Worm (Caenorhabditis elegans): ENCODE measurements around the gene syf-2.

Gene syf-2

DNA sequence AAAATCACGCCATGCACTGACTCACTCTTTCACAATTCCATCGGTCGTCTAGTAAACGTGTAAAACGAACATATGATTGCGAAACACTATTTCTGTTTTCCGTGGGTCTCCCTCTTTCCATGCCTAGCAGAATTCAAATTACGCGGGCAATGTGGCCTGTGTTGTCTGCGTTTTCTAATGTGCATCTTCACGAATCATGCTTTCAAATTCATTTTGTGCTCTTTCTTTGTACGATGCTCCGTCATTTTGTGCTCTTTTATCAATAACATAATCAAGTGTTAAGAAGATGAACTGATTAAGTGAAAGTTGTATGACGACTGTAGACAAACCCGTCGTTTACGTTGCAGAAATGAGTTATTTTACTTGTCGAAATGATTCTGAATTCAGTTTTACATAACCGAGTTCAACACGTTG is 3.9 kb upstream of the syf-2 start:
- peak; percentile 10 for TF ChIP-seq ces-1 (GFP tag; optimal IDR thresholded peaks at IDR 0.05)
- TF ChIP-seq lin-32 (GFP tag; optimal IDR thresholded peaks at IDR 0.05): no peak

DNA sequence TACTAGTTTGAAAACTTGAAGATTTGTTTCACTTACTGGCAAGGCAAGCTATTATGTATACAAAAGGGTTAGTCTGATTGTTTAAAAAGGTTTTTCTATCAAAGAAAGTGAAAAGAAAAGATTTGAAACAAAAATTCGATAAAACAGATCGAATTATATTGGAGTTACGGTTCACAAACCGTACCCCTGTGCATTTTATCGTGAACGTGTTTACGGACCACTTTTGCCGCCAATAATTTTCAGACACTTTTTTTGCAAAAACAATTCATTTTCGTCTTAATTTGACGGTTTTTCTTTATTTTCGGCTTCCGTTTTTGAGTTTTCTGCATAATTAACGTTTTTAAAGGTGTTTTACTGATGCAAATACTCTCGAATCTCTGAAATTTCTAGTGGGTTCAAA is 3.4 kb upstream of the syf-2 start:
- no peak for TF ChIP-seq elt-3 (tag; optimal IDR thresholded peaks at IDR 0.05)
- no peak for TF ChIP-seq elt-1 (tag; optimal IDR thresholded peaks at IDR 0.05; ENCODE audit: borderline replicate concordance, insufficient read depth)
- TF ChIP-seq ceh-43 (GFP tag; optimal IDR thresholded peaks at IDR 0.05): no peak
- no peak for TF ChIP-seq sptf-1 (tag; optimal IDR thresholded peaks at IDR 0.05)
- no peak for TF ChIP-seq blmp-1 (tag; optimal IDR thresholded peaks at IDR 0.05)
- no peak for TF ChIP-seq ceh-39 (tag; optimal IDR thresholded peaks at IDR 0.05)
- TF ChIP-seq nhr-76 (tag; optimal IDR thresholded peaks at IDR 0.05): no peak
- no peak for TF ChIP-seq mls-2 (tag; optimal IDR thresholded peaks at IDR 0.05)
- no peak for TF ChIP-seq lin-32 (GFP tag; optimal IDR thresholded peaks at IDR 0.05)
- no peak for TF ChIP-seq flh-1 (GFP tag; optimal IDR thresholded peaks at IDR 0.05)
- no peak for TF ChIP-seq sem-2 (GFP tag; optimal IDR thresholded peaks at IDR 0.05)
- TF ChIP-seq pha-4 (tag; optimal IDR thresholded peaks at IDR 0.05): no peak
- TF ChIP-seq bed-3 (GFP tag; optimal IDR thresholded peaks at IDR 0.05): no peak
- no peak for TF ChIP-seq hlh-1 (tag; optimal IDR thresholded peaks at IDR 0.05)

DNA sequence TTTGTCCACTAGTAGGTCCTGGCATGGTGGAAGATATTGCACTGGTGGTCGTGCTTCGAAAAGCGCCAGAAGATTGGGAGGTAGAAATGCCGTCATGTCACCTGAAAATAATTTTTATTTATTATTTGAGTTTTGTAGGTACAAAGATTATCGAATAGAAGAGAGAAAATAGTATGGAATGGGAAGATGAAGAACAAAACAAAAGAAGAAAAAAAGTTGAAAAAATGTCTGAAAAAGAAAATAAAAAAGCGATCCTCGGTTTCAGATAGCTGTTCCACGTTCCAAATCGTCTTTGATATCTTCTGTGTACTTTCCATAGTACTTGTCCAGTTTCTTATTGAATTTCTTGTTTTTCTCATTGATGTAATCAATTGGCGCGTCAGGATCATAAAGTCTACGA is 860 bp downstream of the syf-2 start, which contains the start of gene rnp-7:
Gene rnp-7, minus strand, starts transcription at position 101 of the 400 bp plus-strand sequence.
- TF ChIP-seq ham-2 (GFP tag; optimal IDR thresholded peaks at IDR 0.05): no peak
- TF ChIP-seq mep-1 (tag; optimal IDR thresholded peaks at IDR 0.05): no peak
- no peak for TF ChIP-seq nhr-237 (tag; optimal IDR thresholded peaks at IDR 0.05)
- no peak for TF ChIP-seq drap-1 (GFP tag; optimal IDR thresholded peaks at IDR 0.05)
- TF ChIP-seq hlh-1 (tag; optimal IDR thresholded peaks at IDR 0.05): no peak

DNA sequence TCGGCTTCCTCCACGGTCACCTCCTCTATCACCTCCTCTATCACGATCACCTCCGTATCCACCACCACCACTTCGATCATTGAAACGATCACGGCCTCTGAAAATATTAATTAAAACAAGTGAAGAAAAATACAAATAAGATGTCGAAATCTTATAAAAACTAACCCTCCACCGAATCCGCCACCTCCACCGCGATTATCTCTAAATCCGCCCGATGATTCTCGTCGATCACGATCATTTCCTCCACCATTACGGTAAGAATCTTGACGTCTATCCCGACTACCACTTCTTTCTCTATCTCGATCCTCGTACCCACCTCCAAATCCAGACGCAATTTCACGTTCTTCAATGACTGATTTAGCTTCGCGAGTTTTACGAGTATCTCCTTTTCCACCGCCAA is 2.7 kb downstream of the syf-2 start:
- no peak for TF ChIP-seq mls-2 (tag; optimal IDR thresholded peaks at IDR 0.05)
- no peak for TF ChIP-seq blmp-1 (tag; optimal IDR thresholded peaks at IDR 0.05)
- TF ChIP-seq ceh-43 (GFP tag; optimal IDR thresholded peaks at IDR 0.05): no peak
- no peak for TF ChIP-seq lin-13 (tag; optimal IDR thresholded peaks at IDR 0.05)
- no peak for TF ChIP-seq flh-1 (GFP tag; optimal IDR thresholded peaks at IDR 0.05)
- no peak for TF ChIP-seq sem-2 (GFP tag; optimal IDR thresholded peaks at IDR 0.05)
- no peak for TF ChIP-seq ham-2 (GFP tag; optimal IDR thresholded peaks at IDR 0.05)

DNA sequence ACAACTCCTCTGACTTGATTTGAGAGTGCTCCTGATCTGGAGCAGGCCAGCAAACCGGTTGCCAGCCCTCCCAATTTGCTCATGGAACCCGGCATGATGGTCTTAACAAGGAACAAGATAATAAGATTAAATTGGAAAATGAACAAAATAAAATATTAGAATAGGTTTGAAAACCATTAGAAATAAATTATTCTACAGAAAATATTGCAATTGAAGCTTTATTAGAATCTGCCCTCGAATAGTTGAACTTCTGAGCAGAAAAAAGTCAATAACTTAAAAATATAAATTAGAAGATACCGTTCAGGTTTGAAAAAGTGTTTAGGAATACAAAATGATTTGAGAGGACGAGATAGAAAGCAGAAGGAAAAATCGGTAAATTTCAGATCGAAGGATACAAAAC is 3.2 kb downstream of the syf-2 start, which contains the start of gene nuo-4:
Gene nuo-4, minus strand, starts transcription at position 101 of the 400 bp plus-strand sequence.
- no peak for TF ChIP-seq elt-3 (tag; optimal IDR thresholded peaks at IDR 0.05)
- no peak for TF ChIP-seq drap-1 (GFP tag; optimal IDR thresholded peaks at IDR 0.05)
- no peak for TF ChIP-seq nhr-237 (tag; optimal IDR thresholded peaks at IDR 0.05)
- TF ChIP-seq flh-1 (GFP tag; optimal IDR thresholded peaks at IDR 0.05): no peak
- TF ChIP-seq nhr-28 (tag; optimal IDR thresholded peaks at IDR 0.05): no peak
- no peak for TF ChIP-seq nhr-12 (tag; optimal IDR thresholded peaks at IDR 0.05)
- no peak for TF ChIP-seq ham-2 (GFP tag; optimal IDR thresholded peaks at IDR 0.05)
- TF ChIP-seq nhr-2 (tag; optimal IDR thresholded peaks at IDR 0.05): no peak
- no peak for TF ChIP-seq tbx-8 (GFP tag; optimal IDR thresholded peaks at IDR 0.05)
- no peak for TF ChIP-seq mab-5 (tag; optimal IDR thresholded peaks at IDR 0.05)
- no peak for TF ChIP-seq lin-13 (tag; optimal IDR thresholded peaks at IDR 0.05)
- no peak for TF ChIP-seq sem-2 (GFP tag; optimal IDR thresholded peaks at IDR 0.05)
- TF ChIP-seq unc-120 (tag; optimal IDR thresholded peaks at IDR 0.05; ENCODE audit: poor library complexity, severe bottlenecking): no peak
- no peak for TF ChIP-seq ceh-39 (tag; optimal IDR thresholded peaks at IDR 0.05)
- TF ChIP-seq elt-1 (tag; optimal IDR thresholded peaks at IDR 0.05; ENCODE audit: borderline replicate concordance, insufficient read depth): no peak
- TF ChIP-seq lsy-2 (tag; optimal IDR thresholded peaks at IDR 0.05): no peak

DNA sequence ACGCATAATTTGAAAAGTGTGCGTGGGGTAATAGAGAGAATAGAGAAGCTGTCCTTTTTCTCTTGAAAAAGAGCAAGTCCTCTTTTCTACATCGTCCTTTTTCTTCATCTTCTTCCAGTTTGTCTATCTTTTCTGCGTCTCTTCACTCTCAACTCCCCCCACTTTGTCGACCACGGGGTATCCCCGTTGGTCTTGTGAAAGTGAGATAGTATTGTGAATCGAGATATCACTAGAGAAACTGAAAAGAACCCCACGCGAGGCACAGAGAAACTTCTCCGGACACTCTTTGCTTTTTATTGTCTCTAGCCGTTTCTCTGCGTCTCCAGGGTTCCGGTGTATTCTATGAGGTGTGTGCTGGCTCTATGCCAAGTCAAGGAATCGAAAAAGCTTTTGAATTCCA is 6.3 kb downstream of the syf-2 start:
- TF ChIP-seq nhr-2 (tag; optimal IDR thresholded peaks at IDR 0.05): peak; percentile 52
- no peak for TF ChIP-seq zip-8 (tag; optimal IDR thresholded peaks at IDR 0.05)
- TF ChIP-seq pha-4 (tag; optimal IDR thresholded peaks at IDR 0.05): peak; percentile 73
- peak; percentile 77 for TF ChIP-seq mep-1 (tag; optimal IDR thresholded peaks at IDR 0.05)
- TF ChIP-seq snpc-4 (tag; optimal IDR thresholded peaks at IDR 0.05): no peak
- peak; percentile 20 for TF ChIP-seq bed-3 (GFP tag; optimal IDR thresholded peaks at IDR 0.05)
- TF ChIP-seq blmp-1 (tag; optimal IDR thresholded peaks at IDR 0.05): no peak
- peak; percentile 71 for TF ChIP-seq ham-2 (GFP tag; optimal IDR thresholded peaks at IDR 0.05)
- TF ChIP-seq cnd-1 (tag; optimal IDR thresholded peaks at IDR 0.05): no peak
- peak; percentile 70 for TF ChIP-seq ceh-39 (tag; optimal IDR thresholded peaks at IDR 0.05)
- TF ChIP-seq nhr-76 (tag; optimal IDR thresholded peaks at IDR 0.05): no peak
- no peak for TF ChIP-seq lin-13 (tag; optimal IDR thresholded peaks at IDR 0.05)
- peak; percentile 65 for TF ChIP-seq ztf-11 (tag; optimal IDR thresholded peaks at IDR 0.05)
- peak; percentile 84 for TF ChIP-seq mls-2 (tag; optimal IDR thresholded peaks at IDR 0.05)
- no peak for TF ChIP-seq ceh-43 (GFP tag; optimal IDR thresholded peaks at IDR 0.05)
- peak; percentile 47 for TF ChIP-seq drap-1 (GFP tag; optimal IDR thresholded peaks at IDR 0.05)
- TF ChIP-seq sptf-1 (tag; optimal IDR thresholded peaks at IDR 0.05): peak; percentile 76
- peak; percentile 75 for TF ChIP-seq unc-62 (GFP tag; optimal IDR thresholded peaks at IDR 0.05)
- peak; percentile 86 for TF ChIP-seq nhr-237 (tag; optimal IDR thresholded peaks at IDR 0.05)
- TF ChIP-seq M03D4.4 (tag; optimal IDR thresholded peaks at IDR 0.05): peak; percentile 13
- peak; percentile 95 for TF ChIP-seq unc-120 (tag; optimal IDR thresholded peaks at IDR 0.05; ENCODE audit: poor library complexity, severe bottlenecking)
- TF ChIP-seq sem-2 (GFP tag; optimal IDR thresholded peaks at IDR 0.05): no peak
- no peak for TF ChIP-seq nhr-28 (tag; optimal IDR thresholded peaks at IDR 0.05)
- peak; percentile 72 for TF ChIP-seq lsy-2 (tag; optimal IDR thresholded peaks at IDR 0.05)
- peak; percentile 78 for TF ChIP-seq hlh-1 (tag; optimal IDR thresholded peaks at IDR 0.05)
- peak; percentile 80 for TF ChIP-seq ces-1 (GFP tag; optimal IDR thresholded peaks at IDR 0.05)
- peak; percentile 1 for TF ChIP-seq tbx-8 (GFP tag; optimal IDR thresholded peaks at IDR 0.05)
- no peak for TF ChIP-seq mab-5 (tag; optimal IDR thresholded peaks at IDR 0.05)

Measured in whole organism, mixed stage, embryonic.